5 worm cellular contexts compared by ENCODE assay signal in the genomic region with DNA sequence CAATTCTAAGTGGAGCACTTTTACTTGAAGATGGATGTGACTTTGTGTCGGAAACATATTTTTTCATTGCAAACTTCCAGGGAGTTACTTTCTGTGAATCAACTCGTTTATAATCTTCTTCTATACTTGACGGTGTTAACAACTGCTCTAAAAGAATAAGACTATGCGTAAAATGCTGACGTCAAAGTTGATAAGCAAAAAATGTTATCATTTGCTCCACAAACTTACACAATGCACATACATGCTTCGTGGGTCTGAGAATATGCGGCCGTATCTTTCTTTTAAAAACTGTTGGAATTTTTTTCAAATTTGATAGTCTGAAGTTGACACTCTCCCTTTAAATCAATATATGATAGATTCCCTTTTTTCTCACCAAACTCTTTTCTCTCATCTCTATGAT.
TF ChIP-seq lines count a peak whose summit lies in the region.

No protein-coding gene starts in this region.

TF ChIP-seq in whole organism, L1 larva, 84 proteins besides CTCF, POLR2A, EP300 and RAD21:
- TF ChIP-seq unc-62 (GFP tag; optimal IDR thresholded peaks at IDR 0.05; lab: Kevin White, UChicago) = no peak
- peak; percentile 48 for TF ChIP-seq elt-2 (tag; optimal IDR thresholded peaks at IDR 0.05; lab: Kevin White, UChicago)

TF ChIP-seq in whole organism, L2 larva, 48 proteins besides CTCF, POLR2A, EP300 and RAD21:
- peak; percentile 30 for TF ChIP-seq crh-2 (tag; optimal IDR thresholded peaks at IDR 0.05; lab: Kevin White, UChicago)
- TF ChIP-seq sma-9 (GFP tag; optimal IDR thresholded peaks at IDR 0.05; lab: Kevin White, UChicago) = peak; percentile 46
- no peak for TF ChIP-seq sma-9 (tag; optimal IDR thresholded peaks at IDR 0.05; lab: Kevin White, UChicago)
- no peak for TF ChIP-seq F13H6.1 (tag; optimal IDR thresholded peaks at IDR 0.05; lab: Kevin White, UChicago)
- TF ChIP-seq fos-1 (tag; optimal IDR thresholded peaks at IDR 0.05; lab: Kevin White, UChicago) = peak; percentile 42
- no peak for TF ChIP-seq lin-11 (tag; optimal IDR thresholded peaks at IDR 0.05; lab: Kevin White, UChicago)
TF ChIP-seq in whole organism, L2 larva: peak in this region for 3.

TF ChIP-seq in whole organism, L3 larva, 47 proteins besides CTCF, POLR2A, EP300 and RAD21:
- no peak for TF ChIP-seq mdl-1 (tag; optimal IDR thresholded peaks at IDR 0.05; lab: Kevin White, UChicago)
- peak; percentile 70 for TF ChIP-seq elt-2 (tag; optimal IDR thresholded peaks at IDR 0.05; lab: Kevin White, UChicago)

TF ChIP-seq in whole organism, L4 larva, 104 proteins besides CTCF, POLR2A, EP300 and RAD21:
- TF ChIP-seq daf-16 (GFP tag; optimal IDR thresholded peaks at IDR 0.05; lab: Kevin White, UChicago) (no peak), daf-16 (tag; optimal IDR thresholded peaks at IDR 0.05; lab: Kevin White, UChicago) (peak; percentile 3), aha-1 (tag; lab: Kevin White, UChicago) (peak; percentile 52), nhr-28 (tag; optimal IDR thresholded peaks at IDR 0.05; lab: Kevin White, UChicago) (no peak), nhr-48 (tag; optimal IDR thresholded peaks at IDR 0.05; lab: Kevin White, UChicago) (no peak), hif-1 (tag; optimal IDR thresholded peaks at IDR 0.05; lab: Kevin White, UChicago) (no peak), dve-1 (tag; optimal IDR thresholded peaks at IDR 0.05; lab: Kevin White, UChicago; ENCODE audit: insufficient read depth) (peak; percentile 34), madf-5 (GFP tag; IDR thresholded peaks at IDR 0.05; lab: Robert Waterston, UW) (no peak), pqm-1 (tag; optimal IDR thresholded peaks at IDR 0.05; lab: Kevin White, UChicago) (peak; percentile 59), lin-38 (GFP tag; IDR thresholded peaks at IDR 0.05; lab: Robert Waterston, UW) (no peak)

TF ChIP-seq in whole organism, late embryonic, 69 proteins besides CTCF, POLR2A, EP300 and RAD21:
- peak; percentile 61 for TF ChIP-seq elt-2 (tag; optimal IDR thresholded peaks at IDR 0.05; lab: Kevin White, UChicago)
- TF ChIP-seq gmeb-2 (tag; optimal IDR thresholded peaks at IDR 0.05; lab: Kevin White, UChicago) = no peak
- TF ChIP-seq F13H6.1 (tag; optimal IDR thresholded peaks at IDR 0.05; lab: Kevin White, UChicago) = no peak
TF ChIP-seq in whole organism, late embryonic: peak in this region for 1.

Comparison
In these comparisons a context has a peak if more than half of its experiments do, and no peak if none do; other contexts are left out.
1. Of the 29 proteins assayed by ChIP-seq in both whole organism, L4 larva and whole organism, L1 larva: peak only in whole organism, L4 larva: aha-1 and pqm-1; only in whole organism, L1 larva: none; in both: none; in neither: 27.